Fruit fly (Drosophila melanogaster) whole organism, adult: Measurements from ENCODE around the gene LanB1.

Experiments used
- CG11617 ChIP-seq: fragments of 200-800 bp; sonication (Bioruptor generic); optimal IDR thresholded peaks from 2 replicates; lab custom pipeline; 2017; ENCODE audit warnings: mild to moderate bottlenecking, missing biosample characterization, missing genetic modification reagents, missing genetic modification characterization
- CG12768 ChIP-seq: fragments of 200-800 bp; sonication (Bioruptor generic); optimal IDR thresholded peaks from 2 replicates; lab custom pipeline; 2017; ENCODE audit warnings: missing biosample characterization, missing genetic modification characterization, mild to moderate bottlenecking, moderate library complexity, missing genetic modification reagents
- CG14711 ChIP-seq: fragments of 200-800 bp; sonication (Bioruptor generic); optimal IDR thresholded peaks from 2 replicates; lab custom pipeline; 2018; ENCODE audit warnings: missing biosample characterization, mild to moderate bottlenecking, missing genetic modification characterization, moderate library complexity
- CG1620 ChIP-seq: fragments of 200-800 bp; sonication (Bioruptor generic); optimal IDR thresholded peaks from 2 replicates; lab custom pipeline; 2016; ENCODE audit warnings: missing biosample characterization, missing genetic modification characterization
- CG7045 ChIP-seq: fragments of 200-800 bp; sonication (Bioruptor generic); optimal IDR thresholded peaks from 2 replicates; lab custom pipeline; 2017; ENCODE audit warnings: missing biosample characterization, mild to moderate bottlenecking, missing genetic modification characterization
- CG7101 ChIP-seq: fragments of 200-800 bp; sonication (Bioruptor generic); optimal IDR thresholded peaks from 2 replicates; lab custom pipeline; 2018; ENCODE audit warnings: missing biosample characterization, mild to moderate bottlenecking, missing genetic modification characterization, moderate library complexity
- Clk ChIP-seq: fragments of 200-800 bp; sonication (Bioruptor generic); optimal IDR thresholded peaks from 2 replicates; lab custom pipeline; 2017; ENCODE audit warnings: missing biosample characterization, missing genetic modification characterization
- Hr96 ChIP-seq: fragments of 200-800 bp; sonication (Bioruptor generic); optimal IDR thresholded peaks from 2 replicates; lab custom pipeline; 2016; ENCODE audit warnings: missing biosample characterization, missing genetic modification characterization
- bab1 ChIP-seq: fragments of 200-800 bp; sonication (Bioruptor generic); optimal IDR thresholded peaks from 3 replicates; lab custom pipeline; 2019; ENCODE audit warnings: missing biosample characterization, mild to moderate bottlenecking, missing genetic modification characterization, moderate library complexity
- cnc ChIP-seq, 2 experiments: fragments of >200 bp; optimal IDR thresholded peaks; 2 replicates each; lab custom pipeline; 2017
- pad ChIP-seq: fragments of 200-800 bp; sonication (Bioruptor generic); optimal IDR thresholded peaks from 3 replicates; lab custom pipeline; 2017; ENCODE audit warnings: missing biosample characterization, missing genetic modification characterization, mild to moderate bottlenecking, moderate library complexity, missing genetic modification reagents

DNA sequence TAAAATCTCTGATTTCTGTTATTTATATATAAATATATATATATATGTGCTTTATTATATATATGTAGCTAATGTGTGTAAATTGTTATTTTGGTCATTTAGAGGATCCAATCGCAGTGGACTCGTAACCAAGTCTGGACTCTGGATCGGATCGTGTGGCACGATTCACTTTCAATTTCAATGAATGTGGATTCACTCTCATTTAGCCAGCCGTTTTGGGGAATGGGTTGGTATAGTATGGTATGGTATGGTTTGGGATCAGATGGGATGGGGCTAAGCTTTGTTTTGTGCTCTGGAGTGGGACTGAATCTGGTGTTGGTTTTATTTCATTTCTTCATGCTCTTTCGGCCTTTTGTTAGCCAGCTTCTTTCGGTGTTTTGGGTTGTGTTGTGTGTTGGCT, 50.5 kb downstream of the LanB1 start:
- TF ChIP-seq pad (GFP tag; lab: Kevin White, UChicago) (no peak), CG11617 (GFP tag; lab: Kevin White, UChicago) (no peak), CG7045 (no peak), CG12768 (GFP tag; lab: Kevin White, UChicago) (no peak), Hr96 (GFP tag; lab: Kevin White, UChicago) (no peak), Clk (GFP tag; lab: Kevin White, UChicago) (no peak), CG7101 (tag; lab: Kevin White, UChicago) (no peak), bab1 (no peak), CG14711 (no peak), cnc (optimal IDR thresholded peaks at IDR 0.05; lab: Kevin White, UChicago) (no peak), CG1620 (GFP tag; lab: Kevin White, UChicago) (no peak)
